Fruit fly (Drosophila melanogaster): Measurements from ENCODE around the gene CG13898.

CG13898 gene

DNA sequence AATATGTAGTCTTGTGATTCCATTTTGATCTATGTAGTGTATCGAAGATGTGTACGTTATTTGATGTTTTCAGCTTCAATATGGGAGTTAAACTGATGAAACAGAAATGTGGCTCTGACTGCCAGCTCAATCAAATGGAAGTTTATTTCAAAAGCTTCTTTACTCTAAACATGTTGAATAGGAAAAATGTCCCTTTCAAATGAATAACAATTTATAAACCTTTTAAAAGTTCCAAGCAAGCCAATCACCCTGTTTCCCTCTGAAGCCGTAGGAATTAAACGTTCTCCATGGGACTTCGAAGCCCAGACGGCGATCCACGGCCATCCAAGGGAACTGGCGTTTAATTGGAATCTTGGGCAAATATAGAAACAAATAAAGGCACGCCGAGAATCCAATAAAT, at the start of gene CG13898:
TSS of gene CG13898 (minus strand) at position 101 of the 400 bp plus-strand sequence.
- no peak for TF ChIP-seq pan (optimal IDR thresholded peaks at IDR 0.05)
- TF ChIP-seq CG8478 (optimal IDR thresholded peaks at IDR 0.05) = no peak
- TF ChIP-seq Dll (optimal IDR thresholded peaks at IDR 0.05) = no peak
- TF ChIP-seq psq (optimal IDR thresholded peaks at IDR 0.05) = no peak
- no peak for TF ChIP-seq usp (GFP tag; optimal IDR thresholded peaks at IDR 0.05)
- TF ChIP-seq EcR (GFP tag; optimal IDR thresholded peaks at IDR 0.05) = no peak

DNA sequence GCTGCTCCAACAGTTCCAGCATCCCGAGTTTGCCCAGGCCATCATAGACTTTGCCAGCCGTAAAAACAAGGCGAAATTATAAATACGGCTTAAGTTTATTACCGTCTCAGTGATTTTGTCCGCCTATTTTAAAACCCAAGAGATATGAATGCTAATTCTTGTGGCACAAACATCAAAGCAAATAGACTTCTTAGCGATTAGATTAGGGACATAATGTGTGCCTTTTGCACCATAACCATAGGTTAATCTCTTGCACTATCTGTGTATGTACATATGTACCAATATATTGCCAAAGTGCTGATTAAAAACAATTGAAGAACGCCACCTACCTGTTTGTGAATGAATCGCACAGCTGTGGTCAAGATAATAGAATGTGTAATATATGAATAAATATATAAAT, 48.4 kb upstream of the CG13898 start:
- TF ChIP-seq psq (optimal IDR thresholded peaks at IDR 0.05) (no peak), Dll (optimal IDR thresholded peaks at IDR 0.05) (no peak), EcR (GFP tag; optimal IDR thresholded peaks at IDR 0.05) (no peak), usp (GFP tag; optimal IDR thresholded peaks at IDR 0.05) (no peak), pan (optimal IDR thresholded peaks at IDR 0.05) (no peak), CG8478 (optimal IDR thresholded peaks at IDR 0.05) (no peak)

DNA sequence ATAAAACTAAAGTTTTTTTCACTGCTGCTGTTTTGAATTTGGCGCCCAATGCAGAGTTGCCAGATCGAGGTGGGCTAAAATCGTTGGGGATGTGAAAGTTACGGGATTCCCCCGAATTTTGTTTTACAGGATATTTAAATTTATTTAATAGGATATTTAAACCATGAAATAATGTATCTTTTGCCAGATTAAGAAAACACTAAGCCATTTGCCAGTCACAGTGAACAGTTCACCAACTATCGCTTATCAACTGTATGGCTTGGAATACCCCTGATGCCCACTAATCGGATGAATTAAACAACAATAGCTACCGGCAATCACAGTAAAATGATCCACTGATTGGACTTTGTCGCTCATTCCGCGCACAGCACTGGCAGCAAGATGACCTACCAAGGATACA, 47.2 kb upstream of the CG13898 start, which contains the start of gene Dci:
TSS of gene Dci (plus strand) at position 286 of the 400 bp plus-strand sequence.
- TF ChIP-seq usp (GFP tag; optimal IDR thresholded peaks at IDR 0.05) (no peak), pan (optimal IDR thresholded peaks at IDR 0.05) (no peak), EcR (GFP tag; optimal IDR thresholded peaks at IDR 0.05) (no peak), CG8478 (optimal IDR thresholded peaks at IDR 0.05) (no peak), Dll (optimal IDR thresholded peaks at IDR 0.05) (no peak), psq (optimal IDR thresholded peaks at IDR 0.05) (no peak)

DNA sequence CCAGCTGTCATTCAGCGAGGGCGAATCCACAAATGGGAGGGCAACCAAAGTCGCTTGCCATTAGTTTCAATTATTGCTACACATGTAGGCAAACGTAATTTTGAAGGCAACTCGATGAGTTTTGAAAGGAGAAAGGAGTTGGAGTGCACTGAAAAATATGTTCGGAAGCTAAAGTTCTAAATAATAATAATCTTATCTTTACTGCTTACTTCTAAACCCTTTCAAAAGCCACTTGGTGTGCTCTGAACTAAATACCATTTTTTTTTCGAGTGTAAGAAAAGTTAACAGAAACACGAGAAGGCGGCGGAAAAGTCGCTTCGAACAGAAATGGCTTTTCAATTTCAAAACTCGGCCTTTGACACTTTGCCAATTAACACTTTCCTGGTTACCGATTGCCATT, 39.8 kb upstream of the CG13898 start, which contains the start of gene Cep290:
TSS of gene Cep290 (plus strand) at position 301 of the 400 bp plus-strand sequence.
- TF ChIP-seq usp (GFP tag; optimal IDR thresholded peaks at IDR 0.05) (no peak), CG8478 (optimal IDR thresholded peaks at IDR 0.05) (no peak), EcR (GFP tag; optimal IDR thresholded peaks at IDR 0.05) (no peak), psq (optimal IDR thresholded peaks at IDR 0.05) (no peak), pan (optimal IDR thresholded peaks at IDR 0.05) (no peak), Dll (optimal IDR thresholded peaks at IDR 0.05) (no peak)

DNA sequence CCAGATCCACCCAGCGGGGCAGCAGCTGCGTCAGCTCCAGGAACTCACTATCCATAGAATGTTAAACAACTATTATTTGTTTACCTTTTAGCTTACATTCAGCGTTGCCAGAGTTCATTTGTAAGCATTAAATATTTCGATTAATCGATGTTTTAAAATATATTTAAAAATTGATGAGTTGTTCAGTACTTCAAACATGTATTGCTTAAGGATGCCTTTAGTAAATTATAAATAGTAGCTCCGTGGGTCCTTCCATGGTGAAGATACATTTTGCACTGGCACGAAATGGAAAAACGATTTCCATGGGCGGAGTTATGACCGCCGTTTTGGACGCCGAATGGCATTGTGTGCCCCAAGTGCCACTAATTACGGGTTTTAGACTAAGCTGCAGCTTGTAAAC, 37.4 kb upstream of the CG13898 start, which contains the start of the genes JMJD5 and Gr61a:
TSS of gene JMJD5 (minus strand) at position 101 of the 400 bp plus-strand sequence.
TSS of gene Gr61a (plus strand) at position 192 of the 400 bp plus-strand sequence.
- TF ChIP-seq pan (optimal IDR thresholded peaks at IDR 0.05) = no peak

DNA sequence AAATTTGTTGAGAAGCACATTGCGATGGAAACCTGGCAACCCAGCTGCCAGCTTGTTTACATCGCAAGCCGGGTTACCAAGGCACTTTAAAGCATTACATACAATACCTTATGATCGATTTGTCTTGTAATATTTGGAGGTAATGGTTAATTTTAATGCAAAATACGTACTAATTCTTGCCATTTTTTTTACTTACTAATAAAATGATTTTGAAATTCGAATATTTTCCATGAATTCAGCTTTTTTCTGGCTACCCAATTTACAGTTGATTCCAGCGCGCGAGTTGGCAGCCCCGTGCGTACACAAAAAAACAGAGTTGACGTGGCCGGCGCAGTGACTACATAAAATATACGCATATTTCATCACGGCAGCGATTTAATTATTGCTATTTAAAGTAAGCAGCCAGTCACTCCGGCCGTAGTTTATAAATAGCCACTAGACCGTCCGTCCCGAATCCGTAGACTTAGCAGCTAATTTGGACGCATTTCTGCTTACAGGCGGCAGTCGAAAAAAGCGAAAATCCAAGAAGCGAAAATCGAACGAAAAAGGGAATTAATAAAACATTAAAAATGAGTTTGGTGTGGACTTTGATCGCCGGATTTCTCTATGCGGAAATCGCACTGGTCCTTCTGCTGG, 33.8 kb upstream of the CG13898 start, which contains the start of the genes CG13901 and CG13887:
TSS of gene CG13901 (minus strand) at position 270 of the 636 bp plus-strand sequence.
TSS of gene CG13887 (plus strand) at position 310 of the 636 bp plus-strand sequence.
- TF ChIP-seq Dll (optimal IDR thresholded peaks at IDR 0.05) (no peak), usp (GFP tag; optimal IDR thresholded peaks at IDR 0.05) (no peak), CG8478 (optimal IDR thresholded peaks at IDR 0.05) (no peak), pan (optimal IDR thresholded peaks at IDR 0.05) (no peak), EcR (GFP tag; optimal IDR thresholded peaks at IDR 0.05) (no peak), psq (optimal IDR thresholded peaks at IDR 0.05) (no peak)

DNA sequence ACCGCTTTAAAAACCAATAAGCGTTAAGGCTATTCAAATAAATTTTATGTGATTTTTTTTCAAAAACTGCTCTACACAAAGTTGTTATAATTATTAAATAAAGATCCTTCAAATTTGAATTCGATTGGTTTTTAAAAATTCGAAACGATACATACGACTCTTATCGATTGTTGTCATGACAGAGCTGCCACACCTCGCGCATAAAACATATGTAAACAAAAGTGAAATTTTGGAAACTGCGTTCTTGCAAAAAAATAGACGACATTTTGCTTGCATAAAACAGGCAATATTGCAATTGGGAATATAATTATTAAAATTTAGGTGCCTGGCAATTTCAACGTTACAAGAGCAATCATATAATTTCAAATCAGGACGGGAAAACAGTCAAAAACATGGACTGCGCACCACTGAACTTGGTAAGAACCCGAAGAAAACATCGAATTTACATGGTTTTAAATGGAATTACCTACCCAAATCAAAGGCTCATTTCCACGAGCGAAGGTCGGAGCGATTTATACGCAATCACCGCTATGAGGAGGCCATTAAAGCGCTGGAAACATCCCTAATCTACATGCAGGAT, 31.7 kb upstream of the CG13898 start, which contains the start of gene CG42554:
TSS of gene CG42554 (plus strand) at position 229 of the 580 bp plus-strand sequence.
- TF ChIP-seq psq (optimal IDR thresholded peaks at IDR 0.05) = no peak
- no peak for TF ChIP-seq usp (GFP tag; optimal IDR thresholded peaks at IDR 0.05)
- no peak for TF ChIP-seq pan (optimal IDR thresholded peaks at IDR 0.05)
- TF ChIP-seq CG8478 (optimal IDR thresholded peaks at IDR 0.05) = no peak
- TF ChIP-seq Dll (optimal IDR thresholded peaks at IDR 0.05) = no peak
- no peak for TF ChIP-seq EcR (GFP tag; optimal IDR thresholded peaks at IDR 0.05)

DNA sequence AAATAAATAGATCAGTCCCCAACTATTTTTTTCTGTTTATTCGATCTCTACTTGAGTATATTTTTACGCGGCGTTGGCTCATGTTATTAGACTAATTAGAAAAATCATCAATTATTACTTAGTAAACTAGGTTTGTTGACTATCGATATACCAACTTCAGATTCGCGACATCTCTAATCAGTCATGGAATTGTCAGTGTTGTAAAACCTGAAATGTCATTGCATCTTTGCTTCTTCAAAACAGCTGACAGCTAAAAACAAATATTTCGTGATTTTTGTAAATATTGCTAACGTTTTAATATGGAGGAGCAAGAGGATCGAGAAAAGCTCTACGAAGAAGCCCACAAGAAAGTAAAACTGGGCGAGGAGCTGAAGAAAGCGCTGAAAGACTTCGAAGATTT, 30.0 kb upstream of the CG13898 start, which contains the start of gene CG42553:
TSS of gene CG42553 (plus strand) at position 216 of the 400 bp plus-strand sequence.
- TF ChIP-seq CG8478 (optimal IDR thresholded peaks at IDR 0.05) (no peak), Dll (optimal IDR thresholded peaks at IDR 0.05) (no peak), usp (GFP tag; optimal IDR thresholded peaks at IDR 0.05) (no peak), EcR (GFP tag; optimal IDR thresholded peaks at IDR 0.05) (no peak), psq (optimal IDR thresholded peaks at IDR 0.05) (no peak), pan (optimal IDR thresholded peaks at IDR 0.05) (no peak)

DNA sequence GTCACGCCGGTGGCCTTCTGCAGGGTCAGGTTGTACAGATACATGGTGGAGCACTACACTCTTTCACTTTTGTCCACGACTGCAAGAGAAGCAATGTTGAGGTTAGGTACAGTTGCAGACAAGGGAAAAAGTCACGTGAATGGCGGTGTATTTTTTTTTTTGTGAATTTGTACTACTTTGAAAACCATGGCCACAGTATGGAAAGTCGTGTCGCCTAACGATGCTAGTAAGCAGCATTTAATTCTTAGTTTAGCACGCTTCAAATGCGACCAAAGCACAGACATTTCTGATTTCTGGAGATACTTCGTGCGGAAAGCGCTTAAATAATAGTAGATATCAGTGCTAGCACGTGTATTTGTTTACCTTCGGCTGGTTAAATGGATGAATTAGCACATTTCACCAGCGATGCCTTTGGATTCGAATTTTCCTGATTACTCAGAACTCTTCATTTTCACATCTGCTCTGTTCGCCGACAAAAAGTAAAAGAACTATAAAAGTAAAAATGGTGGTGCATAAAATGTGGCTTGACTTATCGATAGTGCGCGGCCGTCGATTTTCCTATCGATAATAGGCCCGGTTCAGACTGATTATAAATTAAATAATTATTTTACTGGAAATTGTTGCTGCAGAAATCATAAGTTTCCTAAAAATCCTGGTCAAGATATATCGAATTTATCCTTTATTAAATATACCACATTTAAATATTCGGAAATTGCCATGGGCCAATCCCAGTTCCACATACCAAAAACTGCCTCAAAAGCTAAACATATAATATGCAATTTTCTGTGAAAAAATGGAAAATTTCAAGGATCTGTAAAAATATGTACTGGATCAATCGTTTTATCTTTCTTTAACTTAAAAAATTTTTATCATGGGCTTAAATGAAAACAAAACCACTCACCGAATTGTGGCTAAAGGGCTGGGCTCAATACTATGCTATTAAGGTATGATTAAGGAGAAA, 29.3 kb upstream of the CG13898 start, which contains the start of gene Sf3b3:
TSS of gene Sf3b3 (minus strand) at position 489 of the 961 bp plus-strand sequence.
- TF ChIP-seq Dll (optimal IDR thresholded peaks at IDR 0.05) (no peak), pan (optimal IDR thresholded peaks at IDR 0.05) (no peak), EcR (GFP tag; optimal IDR thresholded peaks at IDR 0.05) (no peak), psq (optimal IDR thresholded peaks at IDR 0.05) (no peak), CG8478 (optimal IDR thresholded peaks at IDR 0.05) (no peak), usp (GFP tag; optimal IDR thresholded peaks at IDR 0.05) (no peak)

DNA sequence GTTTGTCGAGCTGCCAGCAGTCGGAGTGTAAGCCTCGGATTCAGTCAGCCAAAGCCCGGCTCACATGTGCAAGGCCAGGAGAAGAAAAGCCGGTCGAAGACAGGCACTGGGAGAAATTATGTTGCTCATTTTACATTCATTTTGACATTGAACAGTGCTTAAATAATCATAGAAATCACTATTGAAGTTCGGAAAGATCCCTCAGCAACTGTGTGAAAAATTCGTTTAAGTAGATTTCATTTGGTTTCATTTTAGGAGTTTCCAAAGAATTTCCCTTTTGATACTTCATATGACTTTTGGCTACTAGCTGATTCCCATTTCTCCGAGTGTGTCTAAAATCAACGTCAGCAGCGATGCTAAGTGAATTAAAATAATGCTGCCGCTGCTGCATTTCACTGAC, 20.6 kb upstream of the CG13898 start:
- no peak for TF ChIP-seq CG8478 (optimal IDR thresholded peaks at IDR 0.05)

DNA sequence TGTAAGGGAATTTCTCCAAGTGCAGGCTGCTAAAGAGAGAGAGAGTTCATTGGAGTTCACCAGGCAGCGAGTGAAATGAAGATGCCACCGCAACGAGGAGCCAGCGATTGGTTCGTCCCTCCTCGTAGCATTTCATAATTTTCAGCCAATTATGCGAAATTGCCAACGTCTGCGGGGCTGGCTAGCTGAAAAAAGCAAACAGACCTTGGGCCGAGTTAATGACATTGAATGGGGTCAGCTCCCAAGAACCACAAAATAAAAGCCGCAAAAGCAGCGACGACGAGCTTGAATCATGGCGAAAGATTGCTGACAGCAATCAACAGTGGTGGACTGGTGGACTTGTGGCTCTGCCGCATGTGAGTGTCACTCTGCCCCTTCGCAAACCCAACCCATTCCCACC, 19.7 kb upstream of the CG13898 start:
- TF ChIP-seq Dll (optimal IDR thresholded peaks at IDR 0.05) (no peak), usp (GFP tag; optimal IDR thresholded peaks at IDR 0.05) (no peak), psq (optimal IDR thresholded peaks at IDR 0.05) (no peak), EcR (GFP tag; optimal IDR thresholded peaks at IDR 0.05) (no peak), CG8478 (optimal IDR thresholded peaks at IDR 0.05) (no peak), pan (optimal IDR thresholded peaks at IDR 0.05) (no peak)

Measured in whole organism.